Worm (Caenorhabditis elegans): ENCODE results near the gene srt-8.

ce11 chrV:3094351-3094750 is 8.0 kb downstream of the srt-8 start, which contains the start of gene cyp-33C9:
- no peak for TF ChIP-seq ama-1 (optimal IDR thresholded peaks at IDR 0.05)
- TF ChIP-seq pat-9 (tag; optimal IDR thresholded peaks at IDR 0.05), result no peak
- no peak for TF ChIP-seq ceh-30 (tag; optimal IDR thresholded peaks at IDR 0.05)
- no peak for TF ChIP-seq ceh-34 (tag; optimal IDR thresholded peaks at IDR 0.05)
- TF ChIP-seq nhr-11 (tag; optimal IDR thresholded peaks at IDR 0.05), result no peak
- no peak for TF ChIP-seq ztf-16 (tag; optimal IDR thresholded peaks at IDR 0.05)
- no peak for TF ChIP-seq pag-3 (tag; optimal IDR thresholded peaks at IDR 0.05; ENCODE audit: borderline replicate concordance)
- TF ChIP-seq odd-2 (tag; optimal IDR thresholded peaks at IDR 0.05), result no peak
- no peak for TF ChIP-seq nfya-1 (tag; optimal IDR thresholded peaks at IDR 0.05)
- TF ChIP-seq hlh-30 (tag; optimal IDR thresholded peaks at IDR 0.05; ENCODE audit: insufficient read depth), result no peak
- no peak for TF ChIP-seq dmd-4 (tag; optimal IDR thresholded peaks at IDR 0.05; ENCODE audit: borderline replicate concordance)
- no peak for TF ChIP-seq sdc-2 (tag; optimal IDR thresholded peaks at IDR 0.05)
- TF ChIP-seq ceh-18 (tag; optimal IDR thresholded peaks at IDR 0.05), result no peak
- no peak for TF ChIP-seq fkh-10 (GFP tag; optimal IDR thresholded peaks at IDR 0.05)

All from whole organism, late embryonic.